Fruit fly (Drosophila melanogaster): Measurements from ENCODE around the gene CG34180.

Gene CG34180

dm6 chr2L:6074314-6074713 is 14.0 kb downstream of the CG34180 start:
- TF ChIP-seq Smox (GFP tag; optimal IDR thresholded peaks at IDR 0.05) (no peak), Sox102F (GFP tag; optimal IDR thresholded peaks at IDR 0.05) (no peak), Blimp-1 (GFP tag; optimal IDR thresholded peaks at IDR 0.05) (no peak), CG10669 (GFP tag; optimal IDR thresholded peaks at IDR 0.05) (no peak), CG7368 (GFP tag; optimal IDR thresholded peaks at IDR 0.05) (no peak), CG3919 (GFP tag; optimal IDR thresholded peaks at IDR 0.05) (no peak), CG3032 (tag; optimal IDR thresholded peaks at IDR 0.05) (no peak), CG6792 (GFP tag; optimal IDR thresholded peaks at IDR 0.05) (no peak), CG6276 (GFP tag; optimal IDR thresholded peaks at IDR 0.05) (no peak), Sox14 (GFP tag; optimal IDR thresholded peaks at IDR 0.05) (no peak), CG4318 (GFP tag; optimal IDR thresholded peaks at IDR 0.05) (no peak), CG15336 (GFP tag; IDR thresholded peaks at IDR 0.05) (no peak)

dm6 chr2L:6075345-6075744 is 15.0 kb downstream of the CG34180 start:
- TF ChIP-seq Sox14 (GFP tag; optimal IDR thresholded peaks at IDR 0.05) (no peak), spab (GFP tag; optimal IDR thresholded peaks at IDR 0.05) (no peak), Hr39 (GFP tag; optimal IDR thresholded peaks at IDR 0.05) (no peak), Smox (GFP tag; optimal IDR thresholded peaks at IDR 0.05) (no peak), acj6 (GFP tag; optimal IDR thresholded peaks at IDR 0.05) (no peak), esn (GFP tag; optimal IDR thresholded peaks at IDR 0.05) (no peak), Lpt (GFP tag; optimal IDR thresholded peaks at IDR 0.05) (no peak), cyc (GFP tag; optimal IDR thresholded peaks at IDR 0.05) (no peak), CG6276 (GFP tag; optimal IDR thresholded peaks at IDR 0.05) (no peak), topi (GFP tag; optimal IDR thresholded peaks at IDR 0.05) (no peak), Eip93F (GFP tag; optimal IDR thresholded peaks at IDR 0.05) (no peak), CG9139 (GFP tag; optimal IDR thresholded peaks at IDR 0.05) (no peak), salr (GFP tag; optimal IDR thresholded peaks at IDR 0.05) (no peak), OdsH (GFP tag; optimal IDR thresholded peaks at IDR 0.05) (no peak), Sox102F (GFP tag; optimal IDR thresholded peaks at IDR 0.05) (no peak), CG8319 (GFP tag; optimal IDR thresholded peaks at IDR 0.05) (no peak), Hr38 (GFP tag; optimal IDR thresholded peaks at IDR 0.05) (no peak), Sox15 (GFP tag; optimal IDR thresholded peaks at IDR 0.05) (no peak), CG32006 (GFP tag; optimal IDR thresholded peaks at IDR 0.05) (no peak), CG7368 (GFP tag; optimal IDR thresholded peaks at IDR 0.05) (no peak)

dm6 chr2L:6076143-6076542 is 15.8 kb downstream of the CG34180 start:
- peak; percentile 11 for TF ChIP-seq Eip78C (GFP tag)
- TF ChIP-seq CG6276 (GFP tag; optimal IDR thresholded peaks at IDR 0.05): peak; percentile 50
- no peak for TF ChIP-seq pdm3 (GFP tag; optimal IDR thresholded peaks at IDR 0.05)
- peak; percentile 39 for TF ChIP-seq fkh (GFP tag; optimal IDR thresholded peaks at IDR 0.05)
- peak; percentile 62 for TF ChIP-seq vri (GFP tag; optimal IDR thresholded peaks at IDR 0.05)

dm6 chr2L:6076829-6077364 is 16.6 kb downstream of the CG34180 start:
- TF ChIP-seq svp (GFP tag) (peak; percentile 42), CG8119 (GFP tag; IDR thresholded peaks at IDR 0.05) (no peak)

- TF ChIP-seq eg (GFP tag; IDR thresholded peaks at IDR 0.05): no peak
- TF ChIP-seq CG11762 (GFP tag; optimal IDR thresholded peaks at IDR 0.05; ENCODE audit: insufficient read depth): no peak
- TF ChIP-seq vri (GFP tag; optimal IDR thresholded peaks at IDR 0.05): no peak
These were observed 17.3 kb downstream of the CG34180 start for dm6 chr2L:6077632-6078031.
